Fruit fly (Drosophila melanogaster): ENCODE results near the gene CG11977.

The CG11977 gene

dm6 chr3R:9047561-9048465 lies 50.3 kb downstream of the CG11977 start, which contains the start of gene Rel:
TSS of gene Rel (minus strand) at chr3R:9047977.
- no peak for TF ChIP-seq usp (GFP tag; optimal IDR thresholded peaks at IDR 0.05)
- no peak for TF ChIP-seq Dll (optimal IDR thresholded peaks at IDR 0.05)
- TF ChIP-seq pan (optimal IDR thresholded peaks at IDR 0.05), result no peak
- no peak for TF ChIP-seq CG8478 (optimal IDR thresholded peaks at IDR 0.05)
